Fruit fly (Drosophila melanogaster): ENCODE data around the gene CG4619.

CG4619 gene

dm6 chr2L:9966983-9967737 is 28.5 kb downstream of the CG4619 start, which contains the start of the genes Dref and RpL13 (continued):
- TF ChIP-seq Jarid2 (GFP tag; optimal IDR thresholded peaks at IDR 0.05) (no peak), sna (GFP tag; IDR thresholded peaks at IDR 0.05; ENCODE audit: partially characterized antibody) (peak; percentile 86), eyg (GFP tag; optimal IDR thresholded peaks at IDR 0.05) (peak; percentile 89), CG13424 (tag; optimal IDR thresholded peaks at IDR 0.05) (peak; percentile 80), Pdp1 (GFP tag; optimal IDR thresholded peaks at IDR 0.05) (peak; percentile 79 to 99), tgo (GFP tag; IDR thresholded peaks at IDR 0.05) (peak; percentile 72), CG3281 (GFP tag; optimal IDR thresholded peaks at IDR 0.05) (peak; percentile 95), pzg (GFP tag; optimal IDR thresholded peaks at IDR 0.05) (peak; percentile 83), CG10462 (GFP tag; optimal IDR thresholded peaks at IDR 0.05) (peak; percentile 67), nau (GFP tag; optimal IDR thresholded peaks at IDR 0.05) (no peak), Hr3 (GFP tag; optimal IDR thresholded peaks at IDR 0.05) (peak; percentile 55), CG1529 (GFP tag; optimal IDR thresholded peaks at IDR 0.05) (peak; percentile 79), eve (GFP tag; optimal IDR thresholded peaks at IDR 0.05) (no peak), CG4730 (GFP tag; IDR thresholded peaks at IDR 0.05) (no peak; the same call in 1 of the 2 replicates), sc (optimal IDR thresholded peaks at IDR 0.05) (no peak), sc (GFP tag; optimal IDR thresholded peaks at IDR 0.05) (peak; percentile 74), dmrt99B (tag; optimal IDR thresholded peaks at IDR 0.05) (peak; percentile 81), chn (GFP tag; optimal IDR thresholded peaks at IDR 0.05) (peak; percentile 64), caup (GFP tag; optimal IDR thresholded peaks at IDR 0.05; ENCODE audit: severe bottlenecking) (peak; percentile 97), ken (GFP tag; IDR thresholded peaks at IDR 0.05) (peak; percentile 75; the same call in 2 of the 3 replicates), CG18262 (tag; optimal IDR thresholded peaks at IDR 0.05) (peak; percentile 80), CG10366 (GFP tag; IDR thresholded peaks at IDR 0.05) (peak; percentile 68), CG7928 (GFP tag; optimal IDR thresholded peaks at IDR 0.05) (peak; percentile 74), CTCF (GFP tag; optimal IDR thresholded peaks at IDR 0.05) (peak; percentile 64), CG17361 (GFP tag; IDR thresholded peaks at IDR 0.05) (peak; percentile 90), Atf6 (GFP tag; IDR thresholded peaks at IDR 0.05) (peak; percentile 84), disco-r (GFP tag; optimal IDR thresholded peaks at IDR 0.05) (peak; percentile 66), zen (tag; optimal IDR thresholded peaks at IDR 0.05) (peak; percentile 67), MBD-R2 (GFP tag; IDR thresholded peaks at IDR 0.05) (peak; percentile 69), sima (GFP tag; optimal IDR thresholded peaks at IDR 0.05) (peak; percentile 65), Ada2b (GFP tag; IDR thresholded peaks at IDR 0.05) (peak; percentile 62; the same call in 1 of the 2 replicates), gce (GFP tag; IDR thresholded peaks at IDR 0.05) (peak; percentile 90), CG17912 (GFP tag; optimal IDR thresholded peaks at IDR 0.05) (peak; percentile 96), CG4282 (GFP tag; optimal IDR thresholded peaks at IDR 0.05) (peak; percentile 83), fd3F (GFP tag; optimal IDR thresholded peaks at IDR 0.05) (peak; percentile 74), CG4820 (GFP tag; optimal IDR thresholded peaks at IDR 0.05) (peak; percentile 54), ci (GFP tag; IDR thresholded peaks at IDR 0.05) (peak; percentile 98), maf-S (GFP tag; optimal IDR thresholded peaks at IDR 0.05) (peak; percentile 78), Rx (GFP tag; IDR thresholded peaks at IDR 0.05) (peak; percentile 70), pho (GFP tag; optimal IDR thresholded peaks at IDR 0.05) (peak; percentile 89), Dfd (GFP tag; optimal IDR thresholded peaks at IDR 0.05) (no peak), gro (GFP tag; optimal IDR thresholded peaks at IDR 0.05) (peak; percentile 91), Blimp-1 (GFP tag; optimal IDR thresholded peaks at IDR 0.05) (peak; percentile 66), cas (GFP tag; IDR thresholded peaks at IDR 0.05) (no peak), CG10543 (GFP tag; optimal IDR thresholded peaks at IDR 0.05) (peak; percentile 98), Side (GFP tag; optimal IDR thresholded peaks at IDR 0.05) (peak; percentile 93), CG14441 (GFP tag; IDR thresholded peaks at IDR 0.05) (peak; percentile 43), HmgZ (tag; optimal IDR thresholded peaks at IDR 0.05) (peak; percentile 93), CG9609 (GFP tag; optimal IDR thresholded peaks at IDR 0.05) (peak; percentile 72), CG8281 (tag; optimal IDR thresholded peaks at IDR 0.05) (peak; percentile 70)
